Worm (Caenorhabditis elegans) whole organism, L1 larva: ENCODE measurements around the gene srt-45.

Experiments
- nhr-47 ChIP-seq: sonication (generic microtip); optimal IDR thresholded peaks from 2 replicates; lab custom pipeline; 2016; ENCODE audit warnings: mild to moderate bottlenecking, missing genetic modification characterization, moderate library complexity, missing compliant biosample characterization
- skn-1 ChIP-seq: fragments of 150-350 bp; optimal IDR thresholded peaks from 2 replicates; lab custom pipeline; 2014; ENCODE audit warnings: missing biosample characterization, missing genetic modification characterization
- unc-62 ChIP-seq: fragments of 150-350 bp; optimal IDR thresholded peaks from 2 replicates; lab custom pipeline; 2014; ENCODE audit warnings: missing biosample characterization, missing genetic modification reagents, missing genetic modification characterization

DNA sequence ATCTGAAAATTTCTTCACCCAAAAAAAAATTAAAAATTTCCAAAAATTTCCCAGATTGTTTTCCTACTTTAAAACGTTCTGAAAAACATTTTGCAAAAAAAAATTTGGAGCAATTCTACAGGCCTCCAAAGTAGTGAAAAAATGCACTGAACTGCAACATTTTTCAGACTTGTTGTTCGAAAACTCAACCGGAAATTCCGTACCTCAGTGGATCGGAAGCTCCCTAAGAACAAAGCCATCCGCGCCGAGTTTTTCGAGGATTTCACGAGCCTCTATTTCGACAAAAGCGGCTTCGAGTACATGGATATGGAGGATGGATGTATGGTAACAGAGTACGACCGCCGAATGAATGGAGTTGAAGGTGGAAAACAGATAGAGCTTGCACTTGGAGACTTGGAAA is 45.8 kb upstream of the srt-45 start, which contains the start of gene fbxa-131:
- TF ChIP-seq unc-62 (GFP tag; lab: Kevin White, UChicago) (no peak), nhr-47 (tag; lab: Kevin White, UChicago) (no peak), skn-1 (tag; lab: Kevin White, UChicago) (no peak)
